Worm (Caenorhabditis elegans): Measurements from ENCODE around the gene vha-3.

DNA sequence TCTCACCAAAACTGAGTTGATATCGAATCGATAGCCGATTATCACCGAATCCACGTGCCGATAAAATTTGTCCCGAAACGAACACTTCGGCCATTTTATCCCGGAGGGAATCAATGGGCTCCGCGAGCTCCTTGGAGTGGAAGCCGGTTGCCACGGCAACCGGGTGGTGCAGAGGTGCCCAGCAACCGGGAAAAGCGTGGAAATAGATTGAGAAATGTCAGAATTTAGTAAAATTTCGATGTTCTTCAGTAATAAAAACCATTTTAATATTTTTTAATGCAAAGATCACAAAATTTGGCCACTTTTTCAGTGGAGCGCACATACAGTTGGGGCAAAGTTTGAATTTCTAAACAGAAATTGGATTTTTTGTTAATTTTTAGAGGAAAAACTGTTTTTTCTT, 9.3 kb downstream of the vha-3 start, which contains the start of gene mksr-2:
- TF ChIP-seq cog-1 (tag; optimal IDR thresholded peaks at IDR 0.05) = no peak
- TF ChIP-seq klf-2 (GFP tag; conservative IDR thresholded peaks at IDR 0.05) = no peak
- no peak for TF ChIP-seq flt-1 (GFP tag; IDR thresholded peaks at IDR 0.05)
- no peak for TF ChIP-seq ref-1 (GFP tag; conservative IDR thresholded peaks at IDR 0.05)
- no peak for TF ChIP-seq med-1 (GFP tag; optimal IDR thresholded peaks at IDR 0.05; ENCODE audit: insufficient read depth)
- TF ChIP-seq tab-1 (GFP tag; IDR thresholded peaks at IDR 0.05) = no peak
